Fruit fly (Drosophila melanogaster): ENCODE measurements around the gene CG15522.
"Not testable (repeated sequence)": the region's sequence is repeated elsewhere in the genome, so short reads cannot be mapped to it uniquely, and the experiment has no call there.

dm6 chr3R:29921916-29922315, 5.1 kb upstream of the CG15522 start, which contains the start of gene Jon99Ciii:
- not testable (repeated sequence) for TF ChIP-seq CG9948 (tag; optimal IDR thresholded peaks at IDR 0.05); Snoo (tag; optimal IDR thresholded peaks at IDR 0.05); CG4496 (GFP tag; IDR thresholded peaks at IDR 0.05); CG17806 (tag; optimal IDR thresholded peaks at IDR 0.05)

All from whole organism, pupa.